Fruit fly (Drosophila melanogaster) whole organism: ENCODE measurements around the gene CG1738.

Source experiments
- CG8478 ChIP-seq: fragments of >200 bp; optimal IDR thresholded peaks from 2 replicates; lab custom pipeline; 2018; ENCODE audit warnings: inconsistent platforms
- psq ChIP-seq: fragments of >200 bp; optimal IDR thresholded peaks from 2 replicates; lab custom pipeline; 2017
- usp ChIP-seq: fragments of >200 bp; optimal IDR thresholded peaks from 2 replicates; lab custom pipeline; 2017; ENCODE audit warnings: missing biosample characterization, missing genetic modification characterization, mixed read lengths

DNA sequence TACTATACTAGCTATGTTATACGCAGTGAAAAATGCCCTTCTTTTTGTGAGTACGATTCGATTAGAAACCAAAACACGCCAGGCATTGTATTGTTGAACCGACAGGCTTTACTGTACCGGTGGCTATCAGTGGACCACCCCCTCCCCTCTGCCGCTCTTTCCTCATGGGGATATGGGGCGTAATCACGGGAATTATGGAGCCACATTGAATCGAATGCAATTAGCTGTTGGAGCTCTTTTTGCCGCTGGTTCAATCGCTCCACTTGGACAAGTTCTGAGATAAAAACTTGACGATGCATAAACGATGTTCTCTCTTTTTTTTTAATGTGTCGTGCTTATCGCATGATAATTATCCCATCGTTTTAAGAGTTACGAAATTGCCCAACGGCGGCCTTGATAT is 6.7 kb upstream of the CG1738 start:
- TF ChIP-seq CG8478 (lab: Kevin White, UChicago) (no peak), psq (lab: Kevin White, UChicago) (no peak), usp (GFP tag; lab: Kevin White, UChicago) (no peak)
